Worm (Caenorhabditis elegans) whole organism, early embryonic: ENCODE data around the gene Y43B11AR.3.

Experiments used
- ama-1 ChIP-seq: fragments of 150-350 bp; optimal IDR thresholded peaks from 2 replicates; lab custom pipeline; 2014
- ets-7 ChIP-seq: sonication (generic microtip); optimal IDR thresholded peaks from 2 replicates; lab custom pipeline; 2016; ENCODE audit warnings: missing genotype, missing genetic modification characterization, missing compliant biosample characterization
- flt-1 ChIP-seq: fragments of 200-800 bp; sonication (Bioruptor generic); IDR thresholded peaks from 2 replicates; pipeline ENCODE4 v1.3.6; 2022; ENCODE audit warnings: missing genetic modification characterization, missing compliant biosample characterization
- hnd-1 ChIP-seq: sonication (generic microtip); optimal IDR thresholded peaks from 2 replicates; lab custom pipeline; 2016; ENCODE audit warnings: missing genetic modification characterization, missing compliant biosample characterization
- tra-4 ChIP-seq: sonication (generic microtip); optimal IDR thresholded peaks from 2 replicates; lab custom pipeline; 2017; ENCODE audit warnings: missing genetic modification characterization, missing compliant biosample characterization

- TF ChIP-seq flt-1 (GFP tag; lab: Robert Waterston, UW) (no peak), hnd-1 (tag; lab: Kevin White, UChicago) (no peak), ama-1 (lab: Kevin White, UChicago) (no peak), ets-7 (tag; lab: Kevin White, UChicago) (no peak), tra-4 (no peak)
Measured at ce11 chrIV:7045362-7045936, 38.1 kb downstream of the Y43B11AR.3 start.
